Fruit fly (Drosophila melanogaster): Measurements from ENCODE around the gene spn-A.

spn-A gene

dm6 chr3R:30014977-30015514, 40.8 kb downstream of the spn-A start, which contains the start of gene CG7920:
TSS of gene CG7920 (minus strand) at chr3R:30015284.
- peak; percentile 60 for TF ChIP-seq CG17801 (GFP tag; optimal IDR thresholded peaks at IDR 0.05; ENCODE audit: partially characterized antibody)

- no peak for TF ChIP-seq CG17801 (GFP tag; optimal IDR thresholded peaks at IDR 0.05; ENCODE audit: partially characterized antibody)
Observed at dm6 chr3R:30014480-30014879, 41.4 kb downstream of the spn-A start.

dm6 chr3R:30013909-30014308, 41.9 kb downstream of the spn-A start:
- no peak for TF ChIP-seq CG17801 (GFP tag; optimal IDR thresholded peaks at IDR 0.05; ENCODE audit: partially characterized antibody)

dm6 chr3R:30012602-30013489, 43.0 kb downstream of the spn-A start:
- no peak for TF ChIP-seq CG17801 (GFP tag; optimal IDR thresholded peaks at IDR 0.05; ENCODE audit: partially characterized antibody)

DNA sequence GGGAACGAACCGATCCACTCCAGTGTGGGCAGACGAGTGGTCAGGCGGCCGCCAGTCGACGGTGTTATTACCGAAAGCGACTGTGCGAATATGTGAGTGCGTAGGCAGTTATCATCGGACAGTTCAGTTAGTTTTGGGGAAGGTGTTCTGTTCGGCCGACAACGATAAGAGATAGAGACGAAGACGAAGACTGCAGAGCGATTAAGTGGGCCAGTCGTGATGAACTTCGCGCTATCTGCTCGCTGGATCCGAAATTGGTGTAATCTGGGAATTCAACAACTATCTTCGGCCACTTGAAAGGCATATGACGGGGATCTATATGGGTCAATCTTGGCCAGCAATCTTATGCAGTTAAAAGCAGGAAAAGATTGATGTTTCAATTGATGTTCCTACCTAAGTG, 46.7 kb downstream of the spn-A start, which contains the start of gene CG7912:
Gene CG7912 (minus strand): TSS at position 17 of the 400 bp plus-strand sequence.
- TF ChIP-seq CG17801 (GFP tag; optimal IDR thresholded peaks at IDR 0.05; ENCODE audit: partially characterized antibody): no peak

DNA sequence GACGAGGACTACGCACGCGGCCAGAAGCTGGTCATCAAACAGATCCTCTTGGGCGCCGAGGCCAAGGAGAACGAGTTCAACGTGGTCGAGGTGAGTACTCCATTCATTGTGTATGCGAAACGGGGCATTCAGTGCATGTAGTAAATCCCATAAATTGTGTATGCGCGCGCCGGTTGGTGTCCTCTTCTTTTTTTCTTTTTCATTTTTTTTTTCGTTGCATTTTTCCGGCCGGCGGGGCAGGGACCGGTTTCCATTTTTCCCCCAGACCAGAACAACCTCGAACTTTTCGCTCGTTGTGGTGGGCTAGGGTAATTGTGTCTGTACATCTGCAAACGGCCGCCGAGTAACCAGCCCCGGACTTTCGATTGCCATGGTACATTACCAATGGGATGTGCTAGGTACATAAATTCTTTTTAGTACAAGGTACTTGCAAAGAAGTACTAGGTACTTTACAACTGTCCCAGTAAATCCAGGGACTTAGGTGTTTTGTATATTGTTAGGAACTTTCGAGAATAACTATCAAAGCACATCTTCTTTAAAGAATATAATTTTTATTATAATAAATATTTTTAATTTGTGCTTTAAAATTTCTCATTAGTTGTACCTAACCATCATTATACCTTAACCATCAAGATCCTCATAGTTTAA, 50.4 kb downstream of the spn-A start:
- no peak for TF ChIP-seq CG17801 (GFP tag; optimal IDR thresholded peaks at IDR 0.05; ENCODE audit: partially characterized antibody)
